Worm (Caenorhabditis elegans): ENCODE measurements around the gene nhr-211.

Gene nhr-211

DNA sequence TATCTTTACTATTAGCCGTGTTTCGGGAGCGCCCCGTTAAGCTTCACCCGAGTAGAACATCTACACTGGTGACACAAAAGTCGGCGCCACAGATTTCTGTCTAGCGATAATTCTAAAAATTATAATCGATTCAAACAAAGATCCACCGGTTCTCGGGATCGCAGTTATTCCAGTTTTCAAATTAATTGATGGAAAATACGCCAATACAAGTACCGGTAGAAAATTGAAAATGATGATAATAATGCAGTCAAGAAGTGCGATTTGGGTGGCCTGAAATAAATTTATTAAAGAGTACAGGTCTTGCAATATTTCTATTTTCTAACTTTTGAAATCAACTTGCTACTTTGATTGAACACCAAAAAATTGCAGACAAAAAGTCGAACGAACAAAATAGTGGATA, 19.3 kb upstream of the nhr-211 start:
- no peak for TF ChIP-seq unc-62 (GFP tag; optimal IDR thresholded peaks at IDR 0.05)

DNA sequence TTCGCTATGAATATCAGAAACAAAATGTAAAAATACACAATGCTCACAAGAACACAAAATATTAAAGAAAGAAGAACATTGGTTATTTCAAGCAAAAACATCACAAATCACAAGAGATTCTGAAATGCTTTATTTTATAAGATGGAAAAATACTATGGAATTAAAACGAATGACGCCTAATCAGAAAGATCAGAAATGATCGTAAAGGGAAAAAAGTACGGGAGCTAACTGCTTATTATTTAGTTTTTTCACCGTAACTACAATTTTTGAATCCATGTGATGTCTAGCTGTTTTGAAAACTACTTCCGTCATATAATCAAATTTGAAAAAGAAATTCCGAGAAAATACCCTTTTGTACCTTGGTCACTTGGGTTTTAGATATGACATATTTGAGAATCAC, 18.3 kb upstream of the nhr-211 start, which contains the start of gene srbc-57:
TSS of gene srbc-57 (minus strand) at position 101 of the 400 bp plus-strand sequence.
- no peak for TF ChIP-seq unc-62 (GFP tag; optimal IDR thresholded peaks at IDR 0.05)

- no peak for TF ChIP-seq unc-62 (GFP tag; optimal IDR thresholded peaks at IDR 0.05)
These were observed 14.2 kb upstream of the nhr-211 start, which contains the start of gene srt-31 for ce11 chrV:472589-472988. srt-31 (plus strand) TSS chrV:472889.

- no peak for TF ChIP-seq unc-62 (GFP tag; optimal IDR thresholded peaks at IDR 0.05)
These were observed 12.3 kb upstream of the nhr-211 start, which contains the start of gene nhr-99 for ce11 chrV:474516-474915. nhr-99 (plus strand) TSS chrV:474778.

DNA sequence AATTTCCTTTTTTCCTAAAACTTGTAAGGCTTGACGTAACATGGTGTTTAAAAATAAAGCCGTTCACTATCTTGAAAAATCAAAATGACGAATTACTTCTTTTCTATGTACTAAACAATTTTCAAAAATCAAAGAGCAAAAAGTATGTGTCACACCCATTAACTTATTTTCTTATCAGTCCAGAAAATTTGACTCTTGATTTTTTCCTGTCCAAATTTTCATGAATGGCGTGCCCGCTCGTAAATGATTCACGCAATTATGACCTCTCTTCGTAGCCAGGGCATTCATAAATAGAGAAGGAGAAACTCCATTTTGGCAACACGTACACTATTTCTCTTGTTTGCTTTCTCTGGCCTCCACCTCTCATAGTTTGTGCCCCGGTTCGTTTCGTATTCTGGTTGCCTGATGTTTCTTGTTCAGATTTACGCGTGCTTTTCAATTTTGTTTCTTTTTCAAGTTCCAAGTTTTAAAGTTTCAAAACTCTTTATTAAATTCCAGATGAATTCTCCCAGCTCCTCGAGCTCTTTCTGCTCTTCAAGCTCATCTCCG, 9.0 kb upstream of the nhr-211 start, which contains the start of gene nhr-55:
TSS of gene nhr-55 (plus strand) at position 499 of the 549 bp plus-strand sequence.
- no peak for TF ChIP-seq unc-62 (GFP tag; optimal IDR thresholded peaks at IDR 0.05)

- no peak for TF ChIP-seq unc-62 (GFP tag; optimal IDR thresholded peaks at IDR 0.05)
These were observed 7.7 kb upstream of the nhr-211 start for ce11 chrV:479046-479445.

ce11 chrV:482860-483259, 3.9 kb upstream of the nhr-211 start:
- no peak for TF ChIP-seq unc-62 (GFP tag; optimal IDR thresholded peaks at IDR 0.05)

DNA sequence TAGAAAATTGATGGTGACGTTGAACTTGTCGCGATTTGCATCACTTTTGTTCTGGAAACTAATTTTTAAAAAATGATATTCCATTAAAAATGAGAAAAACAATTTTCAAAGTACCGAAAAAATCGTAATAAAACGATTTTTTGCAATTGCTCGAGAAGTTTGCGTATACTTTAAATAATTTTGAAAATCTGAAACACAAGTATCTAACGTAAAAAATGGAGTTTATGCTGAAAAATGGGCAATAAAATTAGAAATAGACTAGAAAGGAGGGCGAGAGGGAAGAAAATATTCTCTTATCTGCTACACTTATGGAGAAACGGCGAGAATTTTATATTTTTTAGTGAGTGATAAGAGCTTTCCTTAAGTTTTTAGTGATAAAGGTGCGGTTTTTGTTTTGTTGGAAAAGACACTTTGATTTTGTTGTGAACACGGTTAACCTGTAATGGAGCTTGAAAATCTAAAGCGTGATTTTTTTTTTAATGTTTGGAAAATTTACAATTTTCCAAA, 3.4 kb upstream of the nhr-211 start, which contains the start of gene nhr-130:
TSS of gene nhr-130 (minus strand) at position 51 of the 507 bp plus-strand sequence.
- no peak for TF ChIP-seq unc-62 (GFP tag; optimal IDR thresholded peaks at IDR 0.05)

DNA sequence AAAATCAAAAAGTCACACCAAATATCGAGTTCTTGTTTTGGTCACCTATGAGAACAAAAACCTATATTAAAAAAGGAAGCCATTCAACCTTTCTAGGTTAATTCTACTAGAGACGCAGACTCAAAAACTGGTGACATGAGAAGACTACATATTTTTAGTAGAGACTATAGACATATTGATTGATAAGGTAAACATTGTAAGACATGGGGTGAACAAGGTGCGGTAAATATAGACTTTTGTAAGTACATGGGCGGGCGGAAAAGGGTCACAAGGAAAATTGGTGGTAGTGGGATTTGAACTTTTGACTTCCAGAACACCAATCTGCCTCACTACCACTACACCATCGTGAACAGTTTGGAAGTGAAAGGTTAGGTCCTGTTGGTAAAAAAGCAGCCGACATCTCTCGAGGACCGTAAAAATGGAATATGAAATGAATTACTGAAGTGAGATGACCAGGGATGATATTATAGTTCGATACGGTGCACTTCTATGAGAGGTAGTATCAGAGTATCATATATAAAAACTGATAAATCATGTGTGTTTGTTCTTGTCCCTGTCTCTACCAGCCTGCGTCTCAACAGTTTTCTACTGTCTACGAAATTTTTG, 2.4 kb upstream of the nhr-211 start, which contains the start of gene nhr-212:
TSS of gene nhr-212 (plus strand) at position 573 of the 606 bp plus-strand sequence.
- no peak for TF ChIP-seq unc-62 (GFP tag; optimal IDR thresholded peaks at IDR 0.05)

ce11 chrV:487980-488379, 1.2 kb downstream of the nhr-211 start:
- TF ChIP-seq unc-62 (GFP tag; optimal IDR thresholded peaks at IDR 0.05): no peak

ce11 chrV:489320-489719, 2.5 kb downstream of the nhr-211 start, which contains the start of gene nhr-106:
nhr-106 (plus strand) TSS chrV:489620.
- no peak for TF ChIP-seq unc-62 (GFP tag; optimal IDR thresholded peaks at IDR 0.05)

ce11 chrV:491432-491831, 4.6 kb downstream of the nhr-211 start, which contains the start of gene str-196:
str-196 (plus strand) TSS chrV:491732.
- TF ChIP-seq unc-62 (GFP tag; optimal IDR thresholded peaks at IDR 0.05): no peak

ce11 chrV:494284-494683, 7.5 kb downstream of the nhr-211 start, which contains the start of gene nhr-131:
nhr-131 (plus strand) TSS chrV:494370.
- TF ChIP-seq unc-62 (GFP tag; optimal IDR thresholded peaks at IDR 0.05): no peak

DNA sequence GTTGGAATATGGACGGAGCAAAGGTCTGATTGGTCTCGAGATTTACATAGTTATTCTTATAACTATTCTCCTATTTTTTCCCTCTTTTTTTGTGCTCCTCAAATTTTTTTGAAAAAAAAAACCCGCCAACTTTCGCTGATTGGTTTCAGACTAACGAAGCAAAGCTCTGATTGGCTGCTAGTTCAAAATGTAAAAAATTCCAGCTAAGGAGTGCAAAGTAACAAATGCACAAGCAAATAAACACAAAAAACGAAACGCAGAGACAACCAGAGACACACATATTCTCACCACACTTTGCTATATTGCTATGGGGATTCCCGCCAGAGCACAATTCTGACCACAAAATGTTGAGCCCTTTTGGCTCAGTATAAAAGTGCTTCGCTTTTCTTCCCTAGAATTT, 10.6 kb downstream of the nhr-211 start, which contains the start of gene T01G6.1:
TSS of gene T01G6.1 (plus strand) at position 301 of the 400 bp plus-strand sequence.
- TF ChIP-seq unc-62 (GFP tag; optimal IDR thresholded peaks at IDR 0.05): no peak

DNA sequence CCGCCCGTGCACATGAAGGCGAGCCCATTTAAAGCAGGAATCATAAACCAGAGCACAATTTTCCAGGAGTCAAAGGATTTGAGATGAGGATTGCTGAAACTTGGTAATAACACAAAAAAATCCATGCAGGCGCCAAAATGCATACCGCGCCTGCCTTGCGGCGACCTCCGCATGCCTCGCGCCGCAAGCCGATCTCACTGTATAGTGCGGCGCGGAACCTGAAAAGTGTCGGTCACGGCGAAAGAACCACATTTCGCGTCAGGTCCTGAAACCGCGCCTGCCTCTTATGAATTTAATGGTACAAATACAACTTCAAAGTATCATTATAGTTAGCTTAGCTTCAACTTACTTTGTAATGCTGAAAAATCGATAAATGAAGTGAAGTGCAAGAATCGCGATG, 13.8 kb downstream of the nhr-211 start:
- TF ChIP-seq unc-62 (GFP tag; optimal IDR thresholded peaks at IDR 0.05): no peak

- no peak for TF ChIP-seq unc-62 (GFP tag; optimal IDR thresholded peaks at IDR 0.05)
These were observed 14.4 kb downstream of the nhr-211 start, which contains the start of gene str-256 for ce11 chrV:501230-501629. str-256 (minus strand) TSS chrV:501330.
